Worm (Caenorhabditis elegans): ENCODE measurements around the gene nhr-97.

DNA sequence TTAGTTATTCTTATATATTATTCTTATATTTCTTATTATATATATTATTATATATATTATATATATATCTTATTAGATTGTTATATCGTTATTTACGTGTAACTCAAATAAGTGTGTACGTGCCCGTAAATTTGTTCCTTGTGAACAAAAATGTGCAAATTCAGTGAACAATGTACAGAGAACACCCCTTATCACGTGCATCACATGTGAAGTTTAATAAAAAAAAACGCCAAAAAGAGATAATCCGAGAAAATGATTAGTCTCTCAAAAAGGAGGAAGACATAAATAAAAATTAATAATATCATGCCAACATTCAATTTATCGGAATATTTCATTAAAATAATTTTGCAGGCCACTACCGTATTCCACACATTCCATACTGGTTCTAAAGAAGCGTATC lies 42.2 kb downstream of the nhr-97 start:
- TF ChIP-seq lin-38 (GFP tag; IDR thresholded peaks at IDR 0.05) = no peak
- no peak for TF ChIP-seq attf-4 (tag; optimal IDR thresholded peaks at IDR 0.05)
- TF ChIP-seq nhr-28 (tag; optimal IDR thresholded peaks at IDR 0.05) = no peak
- no peak for TF ChIP-seq unc-39 (tag; optimal IDR thresholded peaks at IDR 0.05)
